Comparison of ENCODE assay signal across 1 worm cellular context in genomic region chrX:8163555-8163954, ce11.
A peak's percentile ranks its signal among the peaks of the same experiment; 100 is the strongest.
TF ChIP-seq lines count a peak whose summit lies in the region.

No protein-coding gene starts in this region.

TF ChIP-seq in whole organism, L4 larva, 104 proteins besides CTCF, POLR2A, EP300 and RAD21 (continued from another document):
- TF ChIP-seq lin-1 (GFP tag; IDR thresholded peaks at IDR 0.05; lab: Robert Waterston, UW) (no peak), ama-1 (optimal IDR thresholded peaks at IDR 0.05; lab: Kevin White, UChicago) (no peak), egl-27 (tag; optimal IDR thresholded peaks at IDR 0.05; lab: Kevin White, UChicago) (no peak), ceh-62 (tag; optimal IDR thresholded peaks at IDR 0.05; lab: Kevin White, UChicago) (no peak), tra-1 (GFP tag; IDR thresholded peaks at IDR 0.05; lab: Robert Waterston, UW) (no peak), unc-130 (GFP tag; optimal IDR thresholded peaks at IDR 0.05; lab: Kevin White, UChicago) (no peak), Y105C5A.15 (GFP tag; IDR thresholded peaks at IDR 0.05; lab: Robert Waterston, UW) (no peak), hmg-1.1 (GFP tag; IDR thresholded peaks at IDR 0.05; lab: Robert Waterston, UW) (peak; percentile 79), lin-39 (tag; optimal IDR thresholded peaks at IDR 0.05; lab: Kevin White, UChicago) (no peak), tag-97 (GFP tag; IDR thresholded peaks at IDR 0.05; lab: Robert Waterston, UW) (no peak), ctbp-1 (GFP tag; IDR thresholded peaks at IDR 0.05; lab: Robert Waterston, UW) (peak; percentile 74)
